Fruit fly (Drosophila melanogaster) whole organism, embryonic: ENCODE results near the gene CG14006.

Source experiments
- Ada2b ChIP-seq: fragments of 200-800 bp; sonication (Bioruptor generic); IDR thresholded peaks from 2 replicates; pipeline ENCODE4 v1.3.6; 2022; ENCODE audit warnings: missing biosample characterization, missing genetic modification characterization
- Antp ChIP-seq: fragments of 200-800 bp; sonication (Bioruptor generic); optimal IDR thresholded peaks from 3 replicates; lab custom pipeline; 2016; ENCODE audit warnings: missing biosample characterization, missing genetic modification characterization
- CG10366 ChIP-seq: fragments of 200-800 bp; sonication (Bioruptor generic); IDR thresholded peaks from 2 replicates; pipeline ENCODE4 v1.3.6; 2022; ENCODE audit warnings: missing biosample characterization, missing genetic modification characterization
- CG10431 ChIP-seq: fragments of 200-800 bp; sonication (Bioruptor generic); optimal IDR thresholded peaks from 3 replicates; lab custom pipeline; 2018; ENCODE audit warnings: missing biosample characterization, mild to moderate bottlenecking, missing genetic modification characterization
- CG10654 ChIP-seq: fragments of 200-800 bp; sonication (Bioruptor generic); optimal IDR thresholded peaks from 2 replicates; lab custom pipeline; 2016; ENCODE audit warnings: missing biosample characterization, missing genetic modification characterization
- CG11247 ChIP-seq: fragments of 200-800 bp; sonication (Bioruptor generic); IDR thresholded peaks from 2 replicates; pipeline ENCODE4 v1.3.6; 2022; ENCODE audit warnings: missing biosample characterization, missing genetic modification characterization
- CG11398 ChIP-seq: fragments of 200-800 bp; sonication (Bioruptor generic); optimal IDR thresholded peaks from 2 replicates; lab custom pipeline; 2016; ENCODE audit warnings: missing biosample characterization, missing genetic modification characterization
- CG12071 ChIP-seq: fragments of 200-800 bp; sonication (Bioruptor generic); optimal IDR thresholded peaks from 3 replicates; lab custom pipeline; 2018; ENCODE audit warnings: missing biosample characterization, mild to moderate bottlenecking, missing genetic modification characterization
- CG13775 ChIP-seq: fragments of 200-800 bp; sonication (Bioruptor generic); optimal IDR thresholded peaks from 3 replicates; lab custom pipeline; 2017; ENCODE audit warnings: missing biosample characterization, mild to moderate bottlenecking, missing genetic modification characterization
- CG13894 ChIP-seq: fragments of 200-800 bp; sonication (Bioruptor generic); optimal IDR thresholded peaks from 3 replicates; lab custom pipeline; 2018; ENCODE audit warnings: missing biosample characterization, mild to moderate bottlenecking, missing genetic modification characterization, moderate library complexity
- CG14667 ChIP-seq: fragments of 200-800 bp; sonication (Bioruptor generic); IDR thresholded peaks from 2 replicates; pipeline ENCODE4 v1.3.6; 2022; ENCODE audit warnings: missing biosample characterization, missing genetic modification characterization
- CG16813 ChIP-seq: fragments of 200-800 bp; sonication (Bioruptor generic); IDR thresholded peaks from 3 replicates; pipeline ENCODE4 v1.3.6; 2022; ENCODE audit warnings: missing biosample characterization, missing genetic modification characterization; ENCODE audit not compliant: partially characterized antibody
- CG16863 ChIP-seq: fragments of 200-800 bp; sonication (Bioruptor generic); optimal IDR thresholded peaks from 3 replicates; lab custom pipeline; 2016; ENCODE audit warnings: missing biosample characterization, missing genetic modification characterization
- CG17361 ChIP-seq: fragments of 200-800 bp; sonication (Bioruptor generic); IDR thresholded peaks from 3 replicates; pipeline ENCODE4 v1.3.6; 2022; ENCODE audit warnings: missing biosample characterization, missing genetic modification characterization
- CG18764 ChIP-seq: fragments of 200-800 bp; sonication (Bioruptor generic); optimal IDR thresholded peaks from 3 replicates; lab custom pipeline; 2016; ENCODE audit warnings: missing biosample characterization, missing genetic modification characterization
- CG2202 ChIP-seq: fragments of 200-800 bp; sonication (Bioruptor generic); optimal IDR thresholded peaks from 2 replicates; lab custom pipeline; 2018; ENCODE audit warnings: missing biosample characterization, mild to moderate bottlenecking, missing genetic modification characterization
- CG3407 ChIP-seq: fragments of 200-800 bp; sonication (Bioruptor generic); optimal IDR thresholded peaks from 2 replicates; lab custom pipeline; 2018; ENCODE audit warnings: missing biosample characterization, mild to moderate bottlenecking, missing genetic modification characterization
- CG3726 ChIP-seq: fragments of 200-800 bp; sonication (Bioruptor generic); IDR thresholded peaks from 3 replicates; pipeline ENCODE4, ENCODE4 v1.3.6; 2022; ENCODE audit warnings: missing biosample characterization, missing genetic modification characterization
- CG3995 ChIP-seq: fragments of 200-800 bp; sonication (Bioruptor generic); optimal IDR thresholded peaks from 3 replicates; lab custom pipeline; 2016; ENCODE audit warnings: missing biosample characterization, missing genetic modification characterization
- CG4424 ChIP-seq: fragments of 200-800 bp; sonication (Bioruptor generic); optimal IDR thresholded peaks from 3 replicates; lab custom pipeline; 2016; ENCODE audit warnings: missing biosample characterization, missing genetic modification characterization
- CG6791 ChIP-seq: fragments of 200-800 bp; sonication (Bioruptor generic); IDR thresholded peaks from 3 replicates; pipeline ENCODE4 v1.3.6; 2022; ENCODE audit warnings: missing biosample characterization, missing genetic modification characterization; ENCODE audit not compliant: partially characterized antibody
- CG8089 ChIP-seq: fragments of 200-800 bp; sonication (Bioruptor generic); optimal IDR thresholded peaks from 3 replicates; lab custom pipeline; 2016; ENCODE audit warnings: missing biosample characterization, missing genetic modification characterization
- CG9215 ChIP-seq: fragments of 200-800 bp; sonication (Bioruptor generic); IDR thresholded peaks from 2 replicates; pipeline ENCODE4 v1.3.6; 2022; ENCODE audit warnings: missing biosample characterization, missing genetic modification characterization
- CG9797 ChIP-seq: fragments of 200-800 bp; sonication (Bioruptor generic); optimal IDR thresholded peaks from 3 replicates; lab custom pipeline; 2018; ENCODE audit warnings: missing biosample characterization, mild to moderate bottlenecking, missing genetic modification characterization
- CG9817 ChIP-seq: fragments of 200-800 bp; sonication (Bioruptor generic); optimal IDR thresholded peaks from 2 replicates; lab custom pipeline; 2018; ENCODE audit warnings: missing biosample characterization, mild to moderate bottlenecking, missing genetic modification characterization, moderate library complexity
- CG9876 ChIP-seq: fragments of 200-800 bp; sonication (Bioruptor generic); optimal IDR thresholded peaks from 2 replicates; lab custom pipeline; 2016; ENCODE audit warnings: missing biosample characterization, missing genetic modification characterization
- Doc2 ChIP-seq: fragments of 200-800 bp; sonication (Bioruptor generic); IDR thresholded peaks from 2 replicates; pipeline ENCODE4 v1.3.6; 2022; ENCODE audit warnings: missing biosample characterization, missing genetic modification characterization
- E2f2 ChIP-seq: fragments of 200-800 bp; sonication (Bioruptor generic); IDR thresholded peaks from 2 replicates; pipeline ENCODE4 v1.3.6; 2022; ENCODE audit warnings: missing biosample characterization, missing genetic modification characterization
- Gug ChIP-seq: fragments of 200-800 bp; sonication (Bioruptor generic); IDR thresholded peaks from 4 replicates; pipeline ENCODE4 v1.3.6; 2022; ENCODE audit warnings: missing biosample characterization, missing genetic modification characterization
- H2.0 ChIP-seq: fragments of 200-800 bp; sonication (Bioruptor generic); IDR thresholded peaks from 2 replicates; pipeline ENCODE4 v1.3.6; 2022; ENCODE audit warnings: missing biosample characterization, missing genetic modification characterization
- Hr39 ChIP-seq: fragments of >200 bp; optimal IDR thresholded peaks from 2 replicates; lab custom pipeline; 2017
- Lpt ChIP-seq: fragments of >200 bp; optimal IDR thresholded peaks from 2 replicates; lab custom pipeline; 2018; ENCODE audit warnings: missing biosample characterization, missing genetic modification characterization
- Myb ChIP-seq: fragments of 200-800 bp; sonication (Bioruptor generic); optimal IDR thresholded peaks from 2 replicates; lab custom pipeline; 2016; ENCODE audit warnings: missing biosample characterization, missing genetic modification characterization
- Side ChIP-seq: fragments of 200-800 bp; sonication (Bioruptor generic); optimal IDR thresholded peaks from 2 replicates; lab custom pipeline; 2016; ENCODE audit warnings: missing biosample characterization, missing genetic modification characterization
- Tbp ChIP-seq: fragments of >200 bp; optimal IDR thresholded peaks from 2 replicates; lab custom pipeline; 2018; ENCODE audit warnings: missing biosample characterization, missing genetic modification characterization
- aop ChIP-seq: fragments of 200-800 bp; sonication (Bioruptor generic); IDR thresholded peaks from 2 replicates; pipeline ENCODE4 v1.3.6; 2022; ENCODE audit warnings: missing biosample characterization, missing genetic modification characterization
- az2 ChIP-seq: fragments of 200-800 bp; sonication (Bioruptor generic); optimal IDR thresholded peaks from 3 replicates; lab custom pipeline; 2016; ENCODE audit warnings: missing biosample characterization, missing genetic modification characterization
- bab2 ChIP-seq: fragments of 200-800 bp; sonication (Bioruptor generic); optimal IDR thresholded peaks from 2 replicates; lab custom pipeline; 2016; ENCODE audit warnings: missing biosample characterization, missing genetic modification characterization
- bcd ChIP-seq: fragments of 200-800 bp; sonication (Bioruptor generic); optimal IDR thresholded peaks from 2 replicates; lab custom pipeline; 2017; ENCODE audit warnings: missing biosample characterization, mild to moderate bottlenecking, missing genetic modification characterization
- fd96Cb ChIP-seq: fragments of 200-800 bp; sonication (Bioruptor generic); optimal IDR thresholded peaks from 2 replicates; lab custom pipeline; 2018; ENCODE audit warnings: missing biosample characterization, mild to moderate bottlenecking, missing genetic modification characterization, moderate library complexity
- h ChIP-seq: fragments of >200 bp; optimal IDR thresholded peaks from 2 replicates; lab custom pipeline; 2017
- hkb ChIP-seq, 2 experiments: fragments of 200-800 bp in 1 of 2; fragments of >200 bp in 1 of 2; sonication (Bioruptor generic) in 1 of 2; IDR thresholded peaks in 1 of 2; optimal IDR thresholded peaks in 1 of 2; 2 replicates each; pipeline versions ENCODE4 v1.3.6 to Lab custom; 2017 to 2022; ENCODE audit warnings: missing biosample characterization in 1 of 2, missing genetic modification characterization in 1 of 2
- klu ChIP-seq: fragments of 200-800 bp; sonication (Bioruptor generic); IDR thresholded peaks from 2 replicates; pipeline ENCODE4 v1.3.6; 2022; ENCODE audit warnings: missing biosample characterization, missing genetic modification characterization
- lab ChIP-seq: fragments of 200-800 bp; sonication (Bioruptor generic); optimal IDR thresholded peaks from 3 replicates; lab custom pipeline; 2017; ENCODE audit warnings: missing biosample characterization, missing genetic modification characterization, mild to moderate bottlenecking, moderate library complexity, missing genetic modification reagents
- mam ChIP-seq: fragments of 200-800 bp; sonication (Bioruptor generic); optimal IDR thresholded peaks from 3 replicates; lab custom pipeline; 2016; ENCODE audit warnings: missing biosample characterization, missing genetic modification characterization
- oc ChIP-seq: fragments of 200-800 bp; sonication (Bioruptor generic); optimal IDR thresholded peaks from 2 replicates; lab custom pipeline; 2018; ENCODE audit warnings: missing biosample characterization, mild to moderate bottlenecking, missing genetic modification characterization, moderate library complexity
- pnt ChIP-seq: fragments of 200-800 bp; sonication (Bioruptor generic); optimal IDR thresholded peaks from 3 replicates; lab custom pipeline; 2016; ENCODE audit warnings: missing biosample characterization, missing genetic modification characterization
- seq ChIP-seq: fragments of 200-800 bp; sonication (Bioruptor generic); IDR thresholded peaks from 2 replicates; pipeline ENCODE4 v1.3.6; 2022; ENCODE audit warnings: missing biosample characterization, missing genetic modification characterization
- ssp ChIP-seq: fragments of 200-800 bp; sonication (Bioruptor generic); IDR thresholded peaks from 2 replicates; pipeline ENCODE4 v1.3.6; 2022; ENCODE audit warnings: missing biosample characterization, missing genetic modification characterization
- sug ChIP-seq: fragments of 200-800 bp; optimal IDR thresholded peaks from 2 replicates; lab custom pipeline; 2019; ENCODE audit warnings: missing biosample characterization, mild to moderate bottlenecking, missing genetic modification characterization, moderate library complexity
- tna ChIP-seq: fragments of 200-800 bp; sonication (Bioruptor generic); IDR thresholded peaks from 2 replicates; pipeline ENCODE4 v1.3.6; 2022; ENCODE audit warnings: missing biosample characterization, missing genetic modification characterization; ENCODE audit not compliant: partially characterized antibody
- vnd ChIP-seq: fragments of 200-800 bp; sonication (Bioruptor generic); IDR thresholded peaks from 3 replicates; pipeline ENCODE4 v1.3.6; 2022; ENCODE audit warnings: missing biosample characterization, missing genetic modification characterization; ENCODE audit not compliant: partially characterized antibody

The CG14006 gene

dm6 chr2L:5771179-5771578 is 42.6 kb upstream of the CG14006 start (continued):
- TF ChIP-seq pnt (peak; percentile 16), CG16813 (GFP tag; lab: Robert Waterston, UW) (peak; percentile 60), Ada2b (GFP tag; lab: Robert Waterston, UW) (no peak), CG13775 (no peak), fd96Cb (tag; lab: Kevin White, UChicago) (no peak), CG3407 (GFP tag; lab: Kevin White, UChicago) (peak; percentile 11), seq (GFP tag; lab: Robert Waterston, UW) (no peak), sug (tag; lab: Kevin White, UChicago) (peak; percentile 41), oc (tag; lab: Kevin White, UChicago) (no peak), CG11398 (GFP tag; lab: Kevin White, UChicago) (no peak), H2.0 (GFP tag; lab: Robert Waterston, UW) (0 out of 2 replicates have a peak, but pooled peaks have one; percentile 29), CG4424 (GFP tag; lab: Kevin White, UChicago) (peak; percentile 41), Hr39 (lab: Kevin White, UChicago) (no peak), CG9797 (GFP tag; lab: Kevin White, UChicago) (no peak), Tbp (GFP tag; lab: Kevin White, UChicago) (no peak), CG10654 (peak; percentile 5), mam (GFP tag; lab: Kevin White, UChicago) (peak; percentile 32), CG12071 (no peak), CG10366 (GFP tag; lab: Robert Waterston, UW) (peak; percentile 10; the same call in 1 of the 2 replicates), ssp (GFP tag; lab: Robert Waterston, UW) (peak; percentile 27; the same call in 1 of the 2 replicates), Lpt (GFP tag; lab: Kevin White, UChicago) (no peak), CG2202 (tag; lab: Kevin White, UChicago) (no peak), CG18764 (GFP tag; lab: Kevin White, UChicago) (peak; percentile 41), bcd (GFP tag; lab: Kevin White, UChicago) (peak; percentile 41), klu (GFP tag; lab: Robert Waterston, UW) (no peak), E2f2 (GFP tag; lab: Robert Waterston, UW) (peak; percentile 63), CG3995 (GFP tag; lab: Kevin White, UChicago) (no peak), CG6791 (GFP tag; lab: Robert Waterston, UW) (peak; percentile 63; the same call in 2 of the 3 replicates), aop (no peak), vnd (GFP tag; lab: Robert Waterston, UW) (peak; percentile 50; the same call in 2 of the 3 replicates), CG17361 (GFP tag; lab: Robert Waterston, UW) (peak; percentile 54; the same call in 2 of the 3 replicates), CG9215 (GFP tag; lab: Robert Waterston, UW) (no peak), Antp (GFP tag; lab: Kevin White, UChicago) (peak; percentile 46), h (lab: Kevin White, UChicago) (no peak), Myb (GFP tag; lab: Kevin White, UChicago) (peak; percentile 22), CG16863 (peak; percentile 6), CG9876 (peak; percentile 8), CG9817 (no peak), CG14667 (peak; percentile 41; the same call in 1 of the 2 replicates), Side (no peak), CG3726 (GFP tag; lab: Robert Waterston, UW) (no peak), CG13894 (tag; lab: Kevin White, UChicago) (peak; percentile 24), tna (GFP tag; lab: Robert Waterston, UW) (peak; percentile 39; the same call in 1 of the 2 replicates), az2 (GFP tag; lab: Kevin White, UChicago) (peak; percentile 39), CG8089 (GFP tag; lab: Kevin White, UChicago) (no peak), CG10431 (no peak), Doc2 (GFP tag; lab: Robert Waterston, UW) (no peak), lab (GFP tag; lab: Kevin White, UChicago) (no peak), bab2 (GFP tag; lab: Kevin White, UChicago) (peak; percentile 20), hkb (optimal IDR thresholded peaks at IDR 0.05; lab: Kevin White, UChicago) (peak; percentile 10), hkb (GFP tag; IDR thresholded peaks at IDR 0.05; lab: Robert Waterston, UW) (no peak), Gug (GFP tag; lab: Robert Waterston, UW) (peak; percentile 58; the same call in 3 of the 4 replicates), CG11247 (GFP tag; lab: Robert Waterston, UW) (peak; percentile 43; the same call in 1 of the 2 replicates)
